Fruit fly (Drosophila melanogaster): ENCODE results near the gene Pbp95.

DNA sequence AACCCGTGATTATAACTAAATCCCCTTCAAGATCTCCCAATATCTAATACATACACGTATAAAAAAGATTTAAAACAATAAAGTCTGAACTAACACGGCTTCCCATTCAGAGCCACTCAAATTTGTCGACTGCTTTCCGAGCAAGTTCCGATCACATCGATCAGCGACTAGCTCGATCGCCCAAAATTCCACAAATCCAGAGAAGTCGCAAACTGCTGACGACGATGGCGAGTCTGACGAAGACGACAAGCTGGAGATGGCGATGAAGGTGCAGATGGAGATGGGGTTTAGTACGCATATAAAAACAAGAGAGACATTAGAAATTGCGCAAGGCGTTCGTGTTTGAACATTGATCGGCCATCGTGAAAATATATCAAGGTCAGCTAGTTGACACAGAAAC is 14.8 kb upstream of the Pbp95 start:
- no peak for TF ChIP-seq CG8478 (optimal IDR thresholded peaks at IDR 0.05)
- TF ChIP-seq psq (optimal IDR thresholded peaks at IDR 0.05), result no peak
- TF ChIP-seq usp (GFP tag; optimal IDR thresholded peaks at IDR 0.05), result no peak
- no peak for TF ChIP-seq EcR (GFP tag; optimal IDR thresholded peaks at IDR 0.05)
